Worm (Caenorhabditis elegans) whole organism, midembryonic: ENCODE measurements around the gene srh-239.

Experiments
- T22C8.4 ChIP-seq: fragments of 200-800 bp; sonication (Bioruptor generic); IDR thresholded peaks from 2 replicates; pipeline ENCODE4 v1.3.6; 2022; ENCODE audit warnings: missing genetic modification characterization, missing compliant biosample characterization
- cog-1 ChIP-seq: sonication (generic microtip); optimal IDR thresholded peaks from 2 replicates; lab custom pipeline; 2016; ENCODE audit warnings: missing genetic modification characterization, missing compliant biosample characterization
- flt-1 ChIP-seq: fragments of 200-800 bp; sonication (Bioruptor generic); IDR thresholded peaks from 2 replicates; pipeline ENCODE4 v1.3.6; 2022; ENCODE audit warnings: missing genetic modification characterization, missing compliant biosample characterization
- klf-2 ChIP-seq: fragments of 200-800 bp; sonication (Bioruptor generic); conservative IDR thresholded peaks from 2 replicates; pipeline ENCODE4 v1.3.6; 2022; ENCODE audit warnings: missing genetic modification reagents, missing genetic modification characterization, missing compliant biosample characterization
- med-1 ChIP-seq: sonication (generic microtip); optimal IDR thresholded peaks from 2 replicates; lab custom pipeline; 2017; ENCODE audit warnings: missing genetic modification characterization, mild to moderate bottlenecking, missing compliant biosample characterization, antibody characterized with exemption, missing genetic modification reagents; ENCODE audit not compliant: insufficient read depth
- ref-1 ChIP-seq: fragments of 200-800 bp; sonication (Bioruptor generic); conservative IDR thresholded peaks from 2 replicates; pipeline ENCODE4 v1.3.6; 2022; ENCODE audit warnings: missing genetic modification reagents, missing genetic modification characterization, missing compliant biosample characterization
- tab-1 ChIP-seq: fragments of 200-800 bp; sonication (Bioruptor generic); IDR thresholded peaks from 2 replicates; pipeline ENCODE4 v1.3.6; 2022; ENCODE audit warnings: missing genetic modification characterization, missing compliant biosample characterization
- ztf-23 ChIP-seq: fragments of 200-800 bp; sonication (Bioruptor generic); IDR thresholded peaks from 2 replicates; pipeline ENCODE4 v1.3.6; 2022; ENCODE audit warnings: missing genetic modification reagents, missing genetic modification characterization, missing compliant biosample characterization
- ztf-29 ChIP-seq: fragments of 200-800 bp; sonication (Bioruptor generic); IDR thresholded peaks from 2 replicates; pipeline ENCODE4 v1.3.6; 2022; ENCODE audit warnings: missing genetic modification reagents, missing genetic modification characterization, missing compliant biosample characterization

The srh-239 gene

DNA sequence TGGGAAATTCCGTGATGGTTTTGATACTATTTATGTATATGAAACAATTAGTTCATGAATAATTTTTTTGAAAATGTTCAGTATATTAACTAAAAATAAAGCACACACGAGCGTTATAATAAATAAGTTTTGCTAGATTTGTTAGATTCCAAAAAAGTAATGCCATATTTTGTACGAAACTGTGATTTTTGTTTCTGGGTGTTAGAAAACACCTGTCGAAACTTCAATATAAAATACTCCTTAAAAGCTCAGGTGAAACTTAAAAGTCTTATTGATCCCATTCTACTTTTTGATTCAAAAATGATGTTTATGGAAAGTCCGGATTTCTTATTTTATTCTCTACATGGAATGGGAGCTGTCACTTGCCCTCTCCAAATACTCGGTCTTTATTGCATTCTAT, 29.6 kb upstream of the srh-239 start, which contains the start of gene srh-265:
Gene srh-265 (plus strand): TSS at position 301 of the 400 bp plus-strand sequence.
- TF ChIP-seq cog-1 (tag; lab: Kevin White, UChicago) (no peak), ztf-29 (no peak), T22C8.4 (GFP tag; lab: Robert Waterston, UW) (no peak), ref-1 (GFP tag; lab: Robert Waterston, UW) (no peak), med-1 (no peak), ztf-23 (GFP tag; lab: Robert Waterston, UW) (no peak), flt-1 (no peak), tab-1 (no peak), klf-2 (GFP tag; lab: Robert Waterston, UW) (no peak)

DNA sequence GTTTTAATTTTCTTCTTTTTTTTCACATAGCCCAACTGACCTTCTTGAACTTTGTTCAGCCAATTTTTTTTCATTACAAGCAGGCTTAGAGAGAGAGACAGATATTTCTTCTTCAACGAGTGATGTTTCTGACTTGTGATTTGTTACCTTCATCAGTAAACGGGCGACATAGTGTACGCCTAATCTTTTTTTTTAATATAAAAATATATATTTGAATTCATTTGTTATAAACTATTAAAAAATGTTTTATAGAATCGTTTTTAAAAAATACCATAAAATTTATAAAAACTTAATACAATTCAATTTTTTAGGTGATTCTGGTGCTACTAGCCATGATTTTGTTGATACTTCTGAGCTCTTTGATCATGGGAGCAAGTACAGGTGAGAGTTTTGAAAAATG, 27.7 kb upstream of the srh-239 start, which contains the start of gene T06E6.10:
Gene T06E6.10 (plus strand): TSS at position 301 of the 400 bp plus-strand sequence.
- no peak for TF ChIP-seq cog-1 (tag; lab: Kevin White, UChicago)
- TF ChIP-seq T22C8.4 (GFP tag; lab: Robert Waterston, UW), result no peak
- TF ChIP-seq ztf-29, result no peak

DNA sequence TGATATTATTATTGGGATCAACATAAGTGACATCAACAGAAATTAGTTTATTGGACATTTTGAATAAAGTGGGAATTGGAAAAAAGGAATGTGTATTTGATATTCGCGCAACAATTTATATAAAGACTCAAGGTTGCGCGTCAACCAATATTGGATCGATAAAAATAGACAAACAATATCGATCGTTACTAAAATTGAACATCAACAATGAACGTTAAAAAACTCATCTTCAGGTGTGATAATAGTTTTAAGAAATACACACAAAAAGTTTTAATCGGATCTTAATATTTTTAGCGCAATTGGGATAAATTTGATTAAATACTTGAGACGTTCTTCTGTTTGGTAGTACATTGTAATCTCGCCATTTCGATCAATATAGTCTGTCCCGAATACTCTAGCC, 21.9 kb upstream of the srh-239 start, which contains the start of gene fbxa-104:
Gene fbxa-104 (minus strand): TSS at position 83 of the 400 bp plus-strand sequence.
- TF ChIP-seq flt-1 (no peak), T22C8.4 (GFP tag; lab: Robert Waterston, UW) (no peak), med-1 (no peak), cog-1 (tag; lab: Kevin White, UChicago) (no peak), klf-2 (GFP tag; lab: Robert Waterston, UW) (no peak), ztf-29 (no peak), ztf-23 (GFP tag; lab: Robert Waterston, UW) (no peak), ref-1 (GFP tag; lab: Robert Waterston, UW) (no peak), tab-1 (no peak)

DNA sequence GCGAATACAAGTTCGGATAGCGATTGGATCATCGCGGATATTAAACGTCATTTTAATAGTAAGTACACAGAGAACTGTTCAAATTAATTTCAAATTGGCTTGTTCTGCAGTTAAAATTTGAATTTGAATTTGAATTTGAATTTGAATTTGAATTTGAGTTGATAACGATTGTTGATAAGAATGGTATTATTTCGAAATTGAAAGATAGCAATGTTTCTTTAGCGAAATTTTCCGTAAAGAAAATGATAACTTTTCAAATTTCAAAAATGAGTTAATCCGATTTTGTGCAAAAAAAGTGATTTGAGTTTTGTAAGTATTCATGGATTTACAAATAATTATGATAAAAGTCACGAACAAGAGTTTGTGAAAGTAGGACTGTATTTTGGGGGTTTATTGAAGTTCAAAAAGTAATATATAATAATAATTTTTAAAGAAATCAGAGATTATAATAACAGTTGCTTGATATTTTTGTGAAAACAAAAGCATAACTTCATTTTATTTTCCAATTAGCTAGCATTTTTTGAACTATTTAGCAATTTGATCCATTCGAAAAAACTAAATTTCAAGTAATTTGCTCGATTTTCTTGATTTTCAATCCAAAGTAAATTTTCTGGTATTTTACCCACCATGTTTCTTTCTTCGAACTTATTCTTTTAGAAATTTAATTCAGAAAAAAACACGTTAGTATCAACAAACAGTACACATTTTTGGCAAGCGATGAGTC, 20.0 kb upstream of the srh-239 start, which contains the start of gene Y36E3A.2:
Gene Y36E3A.2 (plus strand): TSS at position 674 of the 724 bp plus-strand sequence.
- TF ChIP-seq med-1 (no peak), cog-1 (tag; lab: Kevin White, UChicago) (no peak), T22C8.4 (GFP tag; lab: Robert Waterston, UW) (no peak), ref-1 (GFP tag; lab: Robert Waterston, UW) (no peak), klf-2 (GFP tag; lab: Robert Waterston, UW) (no peak), ztf-23 (GFP tag; lab: Robert Waterston, UW) (no peak), ztf-29 (no peak), flt-1 (no peak), tab-1 (no peak)

DNA sequence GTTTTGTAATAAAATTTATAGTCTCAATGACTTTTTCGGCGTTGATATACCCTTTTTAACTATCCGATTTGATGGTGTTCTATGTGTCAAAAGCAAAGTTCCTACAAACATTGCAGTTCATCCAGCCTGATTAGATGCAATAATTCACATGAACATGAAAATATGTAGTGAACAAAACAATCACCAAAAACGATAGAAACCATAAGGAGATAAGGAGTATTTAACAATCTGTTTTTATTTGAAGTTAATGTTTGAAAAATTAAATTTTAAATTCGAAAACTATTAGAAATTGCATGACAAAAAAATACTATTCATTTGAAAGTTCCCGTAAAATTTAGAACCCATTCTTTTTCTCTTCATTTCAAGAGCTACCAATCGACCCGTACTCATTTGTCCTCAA, 18.6 kb upstream of the srh-239 start, which contains the start of gene fbxa-209:
Gene fbxa-209 (minus strand): TSS at position 101 of the 400 bp plus-strand sequence.
- TF ChIP-seq T22C8.4 (GFP tag; lab: Robert Waterston, UW) (no peak), flt-1 (no peak), ztf-29 (no peak), tab-1 (no peak), ztf-23 (GFP tag; lab: Robert Waterston, UW) (no peak)

DNA sequence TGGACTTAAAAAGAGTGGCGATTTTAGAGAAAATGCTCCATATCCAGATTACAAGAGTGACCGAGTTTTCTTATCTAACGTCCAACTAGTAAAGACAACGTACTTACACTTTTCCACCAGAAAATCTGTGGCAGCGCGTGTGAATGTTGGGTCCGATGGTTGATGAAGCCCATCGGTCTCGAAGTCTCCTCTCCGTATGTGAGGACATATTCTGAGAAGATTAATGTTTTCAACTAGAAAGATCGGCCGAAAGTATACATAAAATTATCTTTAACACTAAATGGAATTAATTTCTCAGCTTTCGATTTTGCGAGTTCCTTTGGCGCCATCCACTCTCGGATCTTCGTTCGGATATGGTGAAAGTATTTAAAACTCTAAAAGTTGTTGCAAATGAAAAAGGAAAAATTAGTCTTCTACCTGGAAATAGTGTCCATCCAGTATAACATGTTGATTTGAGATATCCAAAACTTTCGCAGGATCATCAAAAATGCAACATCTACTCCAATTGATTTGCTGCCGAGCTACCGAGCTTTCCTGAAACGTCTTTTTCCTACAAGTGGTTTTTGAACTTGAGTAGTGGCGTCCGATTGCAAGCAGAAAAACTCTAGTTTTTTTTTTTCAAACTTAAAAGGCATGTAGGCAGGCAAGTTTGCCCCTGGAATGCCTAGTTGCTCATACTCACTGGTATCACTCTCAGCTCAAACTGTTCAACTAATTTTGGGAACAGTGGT, 14.1 kb upstream of the srh-239 start:
- TF ChIP-seq flt-1 (no peak), med-1 (no peak), ref-1 (GFP tag; lab: Robert Waterston, UW) (no peak), klf-2 (GFP tag; lab: Robert Waterston, UW) (no peak), ztf-29 (no peak), T22C8.4 (GFP tag; lab: Robert Waterston, UW) (no peak), cog-1 (tag; lab: Kevin White, UChicago) (no peak), tab-1 (no peak), ztf-23 (GFP tag; lab: Robert Waterston, UW) (no peak)

DNA sequence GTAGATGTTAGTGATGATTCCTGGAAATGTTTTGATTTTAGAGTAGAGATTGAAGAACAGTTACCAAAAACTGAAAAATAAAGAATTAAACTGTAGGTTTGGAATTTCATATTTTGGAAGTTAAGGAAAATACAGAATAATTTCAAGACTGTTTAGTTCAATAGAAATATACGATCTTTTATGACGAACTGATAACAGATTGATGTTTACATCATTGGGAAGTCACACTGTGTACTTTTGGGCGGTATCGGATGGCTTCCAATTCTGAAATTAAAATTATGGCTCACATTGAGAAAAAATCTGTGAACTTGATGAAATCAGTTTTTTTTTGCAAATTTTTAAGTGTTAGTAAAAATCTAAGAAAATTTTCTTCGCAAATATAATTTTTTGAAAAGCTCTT, 13.1 kb upstream of the srh-239 start, which contains the start of gene T26H5.8:
Gene T26H5.8 (minus strand): TSS at position 270 of the 400 bp plus-strand sequence.
- TF ChIP-seq tab-1 (no peak), ztf-29 (no peak), ref-1 (GFP tag; lab: Robert Waterston, UW) (no peak), T22C8.4 (GFP tag; lab: Robert Waterston, UW) (no peak), klf-2 (GFP tag; lab: Robert Waterston, UW) (no peak), cog-1 (tag; lab: Kevin White, UChicago) (no peak), ztf-23 (GFP tag; lab: Robert Waterston, UW) (no peak), flt-1 (no peak), med-1 (no peak)

DNA sequence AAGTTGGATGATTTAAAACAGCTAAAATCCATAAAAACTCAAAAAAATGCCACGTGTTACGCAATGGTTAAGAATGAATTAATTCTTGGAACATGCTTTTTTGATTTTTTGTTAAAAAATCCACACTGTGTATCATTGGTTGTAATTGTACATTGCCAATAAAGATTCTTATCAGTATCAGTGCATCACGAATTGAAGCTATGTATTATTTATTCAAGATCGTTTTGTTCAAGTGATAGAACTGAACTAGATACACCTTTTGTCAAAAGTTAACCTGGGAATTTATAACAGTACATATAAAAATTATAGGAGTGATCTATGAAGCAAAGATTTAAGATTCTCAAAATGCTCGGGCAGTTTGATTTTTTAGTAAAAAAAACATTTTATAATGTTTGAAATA, 10.9 kb upstream of the srh-239 start:
- TF ChIP-seq tab-1 (no peak), ztf-29 (no peak), ref-1 (GFP tag; lab: Robert Waterston, UW) (no peak), klf-2 (GFP tag; lab: Robert Waterston, UW) (no peak), cog-1 (tag; lab: Kevin White, UChicago) (no peak), ztf-23 (GFP tag; lab: Robert Waterston, UW) (no peak), med-1 (no peak), T22C8.4 (GFP tag; lab: Robert Waterston, UW) (no peak), flt-1 (no peak)

DNA sequence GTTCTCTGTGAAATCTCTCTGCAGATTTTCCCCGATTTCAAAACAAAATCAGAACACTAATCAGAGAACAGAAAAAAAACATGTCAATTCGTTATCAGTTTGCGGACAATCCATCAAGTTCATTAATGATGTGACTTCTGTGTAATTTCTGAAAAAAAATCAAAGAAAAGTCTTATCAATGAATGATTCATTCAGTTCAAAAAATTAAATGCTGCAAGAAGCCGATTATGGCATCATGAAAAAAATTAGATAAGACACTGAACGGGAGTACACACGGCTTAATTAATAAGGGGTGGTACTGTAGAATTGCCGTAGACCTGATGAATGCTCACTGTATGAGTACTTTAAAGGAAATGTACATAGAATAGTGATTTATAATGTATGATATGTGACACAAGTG, 9.4 kb upstream of the srh-239 start:
- TF ChIP-seq klf-2 (GFP tag; lab: Robert Waterston, UW) (no peak), tab-1 (no peak), ztf-29 (no peak), ref-1 (GFP tag; lab: Robert Waterston, UW) (no peak), med-1 (no peak), flt-1 (no peak)

DNA sequence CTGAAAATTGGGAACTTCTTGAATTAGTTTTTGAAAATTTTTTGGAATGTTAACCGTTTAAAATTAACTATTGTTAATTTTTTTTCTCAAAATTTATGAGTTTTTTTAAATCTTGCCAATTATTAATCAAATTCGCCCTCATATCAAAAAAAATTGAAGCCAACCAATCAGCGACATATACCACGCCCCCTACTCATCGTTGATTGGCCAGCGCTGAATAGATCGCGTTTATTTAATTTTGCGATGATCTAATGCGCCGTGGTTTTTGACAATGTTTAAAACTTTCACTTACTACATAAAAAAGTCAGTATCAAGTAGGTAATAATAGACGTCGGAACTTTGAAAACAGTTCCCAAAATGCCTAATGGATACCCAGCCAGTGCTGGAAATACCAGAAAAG, 3.2 kb upstream of the srh-239 start:
- no peak for TF ChIP-seq cog-1 (tag; lab: Kevin White, UChicago)
- no peak for TF ChIP-seq klf-2 (GFP tag; lab: Robert Waterston, UW)
- no peak for TF ChIP-seq med-1
